Worm (Caenorhabditis elegans): ENCODE data around the gene twnk-1.

Gene twnk-1

DNA sequence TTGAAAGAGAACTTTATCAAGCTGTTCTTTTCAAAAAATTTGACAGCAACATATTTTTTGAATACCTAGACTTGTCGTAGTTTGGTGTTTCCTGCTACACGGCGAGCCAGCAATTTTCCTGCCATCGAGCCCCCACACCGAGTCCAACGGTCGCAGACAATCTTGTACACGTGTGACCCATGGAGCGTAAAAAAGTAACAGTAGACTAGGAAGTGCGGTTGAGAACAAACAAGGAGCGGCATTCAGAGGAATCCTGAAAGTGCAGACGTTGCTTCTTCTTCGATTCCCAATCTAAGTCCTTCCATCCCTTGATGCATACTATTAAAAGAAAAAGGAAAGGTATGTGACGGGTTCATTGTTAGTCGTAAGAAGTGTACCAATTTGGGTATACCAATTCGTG lies at the start of gene twnk-1:
TSS of gene twnk-1 (plus strand) at position 301 of the 400 bp plus-strand sequence.
- TF ChIP-seq W03F9.2 (tag; optimal IDR thresholded peaks at IDR 0.05) (no peak), dao-5 (tag; optimal IDR thresholded peaks at IDR 0.05) (no peak), him-1 (tag; optimal IDR thresholded peaks at IDR 0.05) (no peak)

- no peak for TF ChIP-seq him-1 (tag; optimal IDR thresholded peaks at IDR 0.05)
- TF ChIP-seq W03F9.2 (tag; optimal IDR thresholded peaks at IDR 0.05): no peak
- TF ChIP-seq dao-5 (tag; optimal IDR thresholded peaks at IDR 0.05): no peak
Measured at ce11 chrX:5743209-5743608, 47.8 kb upstream of the twnk-1 start, which contains the start of gene gnrr-4. Gene gnrr-4 (minus strand): TSS chrX:5743309.

DNA sequence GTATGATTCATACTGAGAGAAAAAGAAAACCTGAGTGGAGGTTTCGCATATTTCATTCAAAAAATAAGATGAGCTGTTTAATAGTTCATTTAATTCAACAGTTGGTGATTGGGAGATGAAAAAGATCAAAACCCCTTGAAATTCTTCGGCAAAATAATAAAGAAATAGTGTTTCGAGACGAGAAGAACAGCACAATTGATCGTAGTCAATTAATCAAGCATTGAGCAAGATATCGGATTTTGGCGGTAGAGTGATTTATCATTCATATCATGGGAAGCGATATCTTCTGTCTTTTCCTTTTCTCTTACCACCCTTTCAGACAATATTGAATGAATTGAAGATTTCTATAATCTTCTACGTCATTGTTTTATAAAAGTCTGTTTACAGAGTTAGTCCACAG lies 44.4 kb upstream of the twnk-1 start:
- TF ChIP-seq W03F9.2 (tag; optimal IDR thresholded peaks at IDR 0.05): no peak
- no peak for TF ChIP-seq dao-5 (tag; optimal IDR thresholded peaks at IDR 0.05)
- TF ChIP-seq him-1 (tag; optimal IDR thresholded peaks at IDR 0.05): no peak

ce11 chrX:5753141-5753540 lies 37.9 kb upstream of the twnk-1 start:
- no peak for TF ChIP-seq him-1 (tag; optimal IDR thresholded peaks at IDR 0.05)
- TF ChIP-seq W03F9.2 (tag; optimal IDR thresholded peaks at IDR 0.05): no peak
- no peak for TF ChIP-seq dao-5 (tag; optimal IDR thresholded peaks at IDR 0.05)

DNA sequence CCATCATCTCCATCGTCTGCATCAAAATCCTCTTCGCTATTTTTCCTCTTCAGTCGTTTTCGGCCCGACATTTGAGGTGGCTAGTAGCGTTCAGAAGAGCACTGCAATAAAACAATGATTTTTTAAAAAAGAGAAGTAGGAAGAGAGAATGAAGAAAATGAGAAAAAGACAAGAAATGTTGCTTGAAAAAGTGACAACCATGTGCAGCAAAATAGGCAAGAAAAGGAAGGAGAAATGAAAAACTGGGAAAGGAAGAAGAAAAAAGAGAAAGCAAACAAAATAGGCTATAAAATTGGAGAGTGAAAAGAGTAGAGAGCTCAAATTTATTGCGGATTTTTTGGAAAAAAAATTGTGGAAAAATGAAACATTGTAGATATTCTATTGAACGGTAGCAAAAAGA lies 27.7 kb upstream of the twnk-1 start, which contains the start of gene tag-294:
TSS of gene tag-294 (minus strand) at position 101 of the 400 bp plus-strand sequence.
- no peak for TF ChIP-seq W03F9.2 (tag; optimal IDR thresholded peaks at IDR 0.05)
- no peak for TF ChIP-seq him-1 (tag; optimal IDR thresholded peaks at IDR 0.05)
- TF ChIP-seq dao-5 (tag; optimal IDR thresholded peaks at IDR 0.05): no peak

ce11 chrX:5763904-5764303 lies 27.1 kb upstream of the twnk-1 start:
- TF ChIP-seq W03F9.2 (tag; optimal IDR thresholded peaks at IDR 0.05): no peak
- no peak for TF ChIP-seq dao-5 (tag; optimal IDR thresholded peaks at IDR 0.05)
- no peak for TF ChIP-seq him-1 (tag; optimal IDR thresholded peaks at IDR 0.05)

DNA sequence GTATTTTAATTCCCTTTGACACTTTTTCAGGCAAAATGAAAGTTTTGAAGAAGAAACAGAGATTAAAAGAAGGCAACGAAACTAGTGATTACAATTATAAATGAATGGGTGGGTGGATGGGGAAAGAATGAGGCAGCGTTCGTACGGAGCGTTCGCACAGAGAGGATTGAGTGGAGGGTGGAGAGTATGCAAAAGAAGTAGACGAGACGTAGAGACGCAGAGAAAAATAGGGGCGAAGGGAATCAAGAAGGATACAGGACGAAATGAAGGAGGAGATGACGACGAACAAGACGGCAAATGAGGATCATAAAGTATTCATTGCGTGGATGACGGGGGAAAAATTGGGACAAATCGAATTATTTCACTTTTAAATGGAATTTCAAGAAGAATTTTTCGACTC lies 26.3 kb upstream of the twnk-1 start:
- TF ChIP-seq dao-5 (tag; optimal IDR thresholded peaks at IDR 0.05) (no peak), him-1 (tag; optimal IDR thresholded peaks at IDR 0.05) (no peak), W03F9.2 (tag; optimal IDR thresholded peaks at IDR 0.05) (no peak)

DNA sequence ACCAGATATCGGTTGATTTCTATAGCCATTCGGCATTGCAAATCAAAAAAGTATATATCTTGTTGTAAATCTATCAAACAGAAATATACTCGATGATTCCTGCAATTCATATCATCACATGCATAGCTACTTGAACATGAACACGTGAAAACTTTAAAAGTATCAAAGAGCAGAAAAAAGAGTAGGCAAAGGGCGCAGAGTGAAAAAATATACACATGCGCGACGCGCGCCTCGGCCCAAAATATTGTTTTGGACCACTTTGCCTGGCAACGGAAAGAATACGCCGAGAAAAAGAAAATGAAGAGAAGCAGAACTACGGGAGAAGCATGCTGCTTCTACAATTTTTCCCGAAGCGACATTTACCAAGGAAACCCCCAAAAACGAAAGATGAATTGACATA lies 20.4 kb upstream of the twnk-1 start, which contains the start of gene C54H2.4:
TSS of gene C54H2.4 (minus strand) at position 101 of the 400 bp plus-strand sequence.
- no peak for TF ChIP-seq dao-5 (tag; optimal IDR thresholded peaks at IDR 0.05)
- TF ChIP-seq W03F9.2 (tag; optimal IDR thresholded peaks at IDR 0.05): no peak
- TF ChIP-seq him-1 (tag; optimal IDR thresholded peaks at IDR 0.05): no peak

DNA sequence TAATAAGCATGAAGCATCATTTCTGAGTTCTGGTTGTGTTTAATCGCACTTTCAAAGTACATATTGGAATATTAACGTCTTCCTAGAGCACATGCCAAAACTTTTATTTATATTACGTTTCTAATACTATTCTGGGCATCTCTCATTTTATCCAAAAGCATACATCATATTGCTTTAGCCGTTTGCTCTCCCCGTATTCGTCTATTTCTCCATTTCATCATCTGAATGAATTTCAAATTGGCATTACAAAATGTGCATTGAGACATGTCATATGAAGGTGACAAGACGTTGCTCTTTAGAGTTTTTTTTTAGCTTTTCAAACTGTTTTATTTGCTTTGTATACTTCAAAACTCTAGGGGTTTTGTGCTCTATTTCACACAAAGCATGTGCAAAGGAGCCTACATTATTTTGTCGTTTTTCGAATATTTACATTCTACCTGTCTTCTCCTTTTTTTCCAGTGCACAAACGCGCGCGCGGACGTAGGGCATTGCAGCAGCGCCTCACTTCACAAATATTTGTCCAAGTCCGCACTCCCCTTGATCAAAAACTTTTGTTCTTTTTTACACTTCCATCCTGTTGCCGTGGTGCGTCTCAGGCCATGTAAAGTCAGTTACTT lies 18.4 kb upstream of the twnk-1 start:
- no peak for TF ChIP-seq him-1 (tag; optimal IDR thresholded peaks at IDR 0.05)
- no peak for TF ChIP-seq W03F9.2 (tag; optimal IDR thresholded peaks at IDR 0.05)
- TF ChIP-seq dao-5 (tag; optimal IDR thresholded peaks at IDR 0.05): no peak

DNA sequence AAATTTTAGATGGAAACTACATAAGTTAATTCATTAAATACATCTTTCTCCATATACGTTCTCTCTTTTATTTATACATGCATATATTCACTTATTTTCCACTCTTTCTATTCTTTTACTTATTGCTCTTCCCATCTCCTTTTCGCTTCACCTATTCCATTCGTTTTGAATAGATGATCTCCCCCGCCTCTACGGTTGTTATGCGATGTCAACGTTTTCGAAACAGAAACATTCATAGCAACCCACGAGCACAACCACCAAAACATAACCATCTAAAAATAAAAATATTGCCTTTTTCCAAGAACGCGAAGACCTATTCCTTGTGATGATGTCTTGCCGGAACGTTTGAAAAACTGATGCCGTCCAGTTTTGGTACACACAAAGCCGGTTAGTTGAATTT lies 17.5 kb upstream of the twnk-1 start, which contains the start of gene sym-3:
TSS of gene sym-3 (plus strand) at position 301 of the 400 bp plus-strand sequence.
- TF ChIP-seq him-1 (tag; optimal IDR thresholded peaks at IDR 0.05): no peak
- TF ChIP-seq dao-5 (tag; optimal IDR thresholded peaks at IDR 0.05): no peak
- TF ChIP-seq W03F9.2 (tag; optimal IDR thresholded peaks at IDR 0.05): no peak

ce11 chrX:5775804-5776252 lies 15.2 kb upstream of the twnk-1 start:
- TF ChIP-seq him-1 (tag; optimal IDR thresholded peaks at IDR 0.05): peak; percentile 71
- TF ChIP-seq dao-5 (tag; optimal IDR thresholded peaks at IDR 0.05): no peak
- peak; percentile 18 for TF ChIP-seq W03F9.2 (tag; optimal IDR thresholded peaks at IDR 0.05)

- TF ChIP-seq W03F9.2 (tag; optimal IDR thresholded peaks at IDR 0.05) (no peak), him-1 (tag; optimal IDR thresholded peaks at IDR 0.05) (no peak), dao-5 (tag; optimal IDR thresholded peaks at IDR 0.05) (no peak)
Measured at ce11 chrX:5780672-5781182, 10.3 kb upstream of the twnk-1 start, which contains the start of gene sft-4. Gene sft-4 (minus strand): TSS chrX:5780722.

DNA sequence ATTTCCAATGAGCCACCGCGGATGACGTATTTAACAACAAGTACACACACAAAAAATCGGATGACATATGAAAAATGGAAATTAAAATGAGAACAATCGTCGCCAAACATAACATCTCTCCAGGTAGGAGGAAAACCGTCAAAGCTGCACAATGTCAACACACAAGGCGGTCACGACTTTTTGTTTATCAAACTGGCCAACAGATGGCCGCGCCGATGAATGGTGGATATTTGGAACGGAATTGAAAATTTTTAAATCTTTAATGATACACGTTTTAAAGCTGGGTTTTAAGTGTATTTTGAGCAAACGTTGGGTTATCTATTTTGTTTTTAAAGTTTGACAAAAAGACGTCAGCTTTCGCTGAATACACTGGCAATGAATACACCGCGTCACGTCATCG lies 9.7 kb upstream of the twnk-1 start:
- TF ChIP-seq him-1 (tag; optimal IDR thresholded peaks at IDR 0.05) (no peak), dao-5 (tag; optimal IDR thresholded peaks at IDR 0.05) (no peak), W03F9.2 (tag; optimal IDR thresholded peaks at IDR 0.05) (no peak)

DNA sequence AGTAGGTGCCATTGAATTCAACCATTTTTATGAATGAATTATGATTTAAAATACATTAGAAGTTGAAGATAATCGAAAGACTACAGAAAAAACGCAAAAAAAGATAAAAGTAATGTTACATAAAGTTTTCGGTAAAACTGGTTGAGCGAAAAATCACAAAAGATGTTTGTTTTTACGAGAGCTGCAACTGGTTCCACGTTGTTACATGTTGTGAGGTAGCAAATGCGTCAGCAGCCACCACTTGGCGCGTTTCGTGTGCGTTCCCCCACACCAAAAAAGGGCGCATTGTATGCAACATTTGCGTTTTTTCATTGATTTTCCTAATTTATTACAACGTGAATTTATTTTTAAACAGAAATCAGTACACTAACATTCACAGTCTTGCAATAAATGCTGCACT lies 8.9 kb upstream of the twnk-1 start, which contains the start of gene gakh-1:
TSS of gene gakh-1 (plus strand) at position 347 of the 400 bp plus-strand sequence.
- TF ChIP-seq him-1 (tag; optimal IDR thresholded peaks at IDR 0.05) (peak; percentile 34), W03F9.2 (tag; optimal IDR thresholded peaks at IDR 0.05) (peak; percentile 0), dao-5 (tag; optimal IDR thresholded peaks at IDR 0.05) (no peak)
